Worm (Caenorhabditis elegans) whole organism, midembryonic: ENCODE measurements around the gene F47B8.14.

Source experiments
- ref-1 ChIP-seq: fragments of 200-800 bp; sonication (Bioruptor generic); conservative IDR thresholded peaks from 2 replicates; pipeline ENCODE4 v1.3.6; 2022; ENCODE audit warnings: missing genetic modification reagents, missing genetic modification characterization, missing compliant biosample characterization
- tab-1 ChIP-seq: fragments of 200-800 bp; sonication (Bioruptor generic); IDR thresholded peaks from 2 replicates; pipeline ENCODE4 v1.3.6; 2022; ENCODE audit warnings: missing genetic modification characterization, missing compliant biosample characterization
- ztf-29 ChIP-seq: fragments of 200-800 bp; sonication (Bioruptor generic); IDR thresholded peaks from 2 replicates; pipeline ENCODE4 v1.3.6; 2022; ENCODE audit warnings: missing genetic modification reagents, missing genetic modification characterization, missing compliant biosample characterization

DNA sequence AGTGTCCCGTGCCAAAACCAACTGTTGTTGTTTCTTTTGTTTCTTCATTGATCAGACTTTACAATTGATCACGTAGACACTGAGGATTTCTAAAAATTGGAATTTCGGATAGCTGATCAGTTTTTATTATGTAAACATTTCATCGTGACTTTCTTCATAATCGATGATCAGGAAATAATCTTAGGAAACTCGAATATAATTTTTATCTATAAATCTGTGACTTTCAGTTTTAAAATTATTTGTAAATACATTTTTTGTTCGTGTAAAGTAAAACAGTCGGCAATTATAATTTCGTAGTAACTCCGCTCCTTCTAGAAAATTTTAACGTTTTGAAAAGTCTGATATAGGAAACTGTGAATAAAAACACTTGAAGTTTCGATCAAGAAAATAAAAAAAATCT, 49.6 kb upstream of the F47B8.14 start, which contains the start of gene F40G12.5:
- TF ChIP-seq tab-1 (GFP tag; lab: Robert Waterston, UW): no peak
- no peak for TF ChIP-seq ref-1 (GFP tag; lab: Robert Waterston, UW)
- no peak for TF ChIP-seq ztf-29 (GFP tag; lab: Robert Waterston, UW)
